Worm (Caenorhabditis elegans) whole organism, early embryonic: ENCODE data around the gene degl-2.

ENCODE experiments used
- B0310.2 ChIP-seq: sonication (generic microtip); optimal IDR thresholded peaks from 2 replicates; lab custom pipeline; 2016; ENCODE audit warnings: mild to moderate bottlenecking, missing genetic modification characterization, missing compliant biosample characterization
- F13C5.2 ChIP-seq: sonication (generic microtip); optimal IDR thresholded peaks from 2 replicates; lab custom pipeline; 2017; ENCODE audit warnings: mild to moderate bottlenecking, missing genetic modification characterization, inconsistent platforms, missing compliant biosample characterization
- aly-1 ChIP-seq: sonication (generic microtip); optimal IDR thresholded peaks from 2 replicates; lab custom pipeline; 2016; ENCODE audit warnings: missing genetic modification characterization, missing compliant biosample characterization
- ama-1 ChIP-seq: fragments of 150-350 bp; optimal IDR thresholded peaks from 2 replicates; lab custom pipeline; 2014
- ceh-13 ChIP-seq: fragments of 200-800 bp; sonication (Bioruptor generic); optimal IDR thresholded peaks from 2 replicates; lab custom pipeline; 2018; ENCODE audit warnings: mild to moderate bottlenecking, missing genetic modification characterization, missing compliant biosample characterization
- ceh-36 ChIP-seq: sonication (generic microtip); optimal IDR thresholded peaks from 2 replicates; lab custom pipeline; 2016; ENCODE audit warnings: missing genetic modification characterization, inconsistent platforms, missing compliant biosample characterization
- ets-7 ChIP-seq: sonication (generic microtip); optimal IDR thresholded peaks from 2 replicates; lab custom pipeline; 2016; ENCODE audit warnings: missing genotype, missing genetic modification characterization, missing compliant biosample characterization
- flt-1 ChIP-seq: fragments of 200-800 bp; sonication (Bioruptor generic); IDR thresholded peaks from 2 replicates; pipeline ENCODE4 v1.3.6; 2022; ENCODE audit warnings: missing genetic modification characterization, missing compliant biosample characterization
- hmbx-1 ChIP-seq: sonication (generic microtip); optimal IDR thresholded peaks from 2 replicates; lab custom pipeline; 2016; ENCODE audit warnings: mild to moderate bottlenecking, missing genetic modification characterization, missing compliant biosample characterization
- hmg-4 ChIP-seq: fragments of 200-800 bp; sonication (Bioruptor generic); optimal IDR thresholded peaks from 2 replicates; lab custom pipeline; 2018; ENCODE audit warnings: mild to moderate bottlenecking, missing genetic modification characterization, missing compliant biosample characterization
- hnd-1 ChIP-seq: sonication (generic microtip); optimal IDR thresholded peaks from 2 replicates; lab custom pipeline; 2016; ENCODE audit warnings: missing genetic modification characterization, missing compliant biosample characterization
- pes-1 ChIP-seq: fragments of 200-800 bp; sonication (Bioruptor generic); IDR thresholded peaks from 2 replicates; pipeline ENCODE4 v1.3.6; 2022; ENCODE audit warnings: missing genetic modification reagents, missing genetic modification characterization, missing compliant biosample characterization
- scrt-1 ChIP-seq: fragments of 200-800 bp; sonication (Bioruptor generic); IDR thresholded peaks from 2 replicates; pipeline ENCODE4 v1.3.6; 2022; ENCODE audit warnings: missing genetic modification characterization, missing compliant biosample characterization
- sea-1 ChIP-seq: fragments of 200-800 bp; sonication (Bioruptor generic); conservative IDR thresholded peaks from 2 replicates; pipeline ENCODE4 v1.3.6; 2022; ENCODE audit warnings: missing genetic modification characterization, missing compliant biosample characterization
- tbx-11 ChIP-seq: fragments of 200-800 bp; sonication (Bioruptor generic); IDR thresholded peaks from 2 replicates; pipeline ENCODE4 v1.3.6; 2022; ENCODE audit warnings: missing genetic modification characterization, missing compliant biosample characterization
- tbx-37 ChIP-seq: fragments of 200-800 bp; sonication (Bioruptor generic); conservative IDR thresholded peaks from 2 replicates; pipeline ENCODE4 v1.3.6; 2022; ENCODE audit warnings: missing genetic modification reagents, missing genetic modification characterization, missing compliant biosample characterization
- tra-4 ChIP-seq: sonication (generic microtip); optimal IDR thresholded peaks from 2 replicates; lab custom pipeline; 2017; ENCODE audit warnings: missing genetic modification characterization, missing compliant biosample characterization

Gene degl-2

ce11 chrIV:9653184-9653583, 9.9 kb downstream of the degl-2 start, which contains the start of gene F58G6.3:
Gene F58G6.3, plus strand, starts transcription at chrIV:9653535.
- TF ChIP-seq scrt-1 (GFP tag; lab: Robert Waterston, UW) (no peak), tra-4 (tag; lab: Kevin White, UChicago) (no peak), flt-1 (GFP tag; lab: Robert Waterston, UW) (no peak), hmbx-1 (no peak), F13C5.2 (no peak), sea-1 (GFP tag; lab: Robert Waterston, UW) (no peak), ama-1 (lab: Kevin White, UChicago) (no peak), ceh-13 (GFP tag; lab: Kevin White, UChicago) (no peak), ets-7 (tag; lab: Kevin White, UChicago) (no peak), ceh-36 (no peak), hnd-1 (tag; lab: Kevin White, UChicago) (no peak), aly-1 (tag; lab: Kevin White, UChicago) (no peak), tbx-37 (GFP tag; lab: Robert Waterston, UW) (no peak), hmg-4 (GFP tag; lab: Kevin White, UChicago) (no peak), tbx-11 (GFP tag; lab: Robert Waterston, UW) (no peak), B0310.2 (tag; lab: Kevin White, UChicago) (no peak), pes-1 (no peak)

DNA sequence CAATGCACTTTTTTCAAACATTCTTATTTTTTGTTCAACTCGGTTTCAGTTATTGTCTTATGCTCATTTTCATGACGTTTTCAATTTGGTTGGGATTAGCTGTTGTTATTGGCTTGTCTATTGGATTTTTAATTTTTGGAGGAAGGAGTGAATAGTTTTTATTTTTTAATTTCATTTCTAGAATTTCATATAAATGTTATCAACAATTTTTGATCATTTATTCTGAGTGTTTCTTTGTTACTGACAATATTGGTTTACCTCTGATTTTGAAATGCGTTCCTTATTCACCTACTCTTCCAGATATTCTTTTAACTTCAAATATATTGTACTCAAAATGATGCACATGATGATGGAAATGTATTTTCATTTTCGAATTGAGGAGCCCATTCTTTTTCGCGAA, 10.7 kb downstream of the degl-2 start, which contains the start of gene F58G6.7:
F58G6.7 (plus strand) TSS at position 301 of the 400 bp plus-strand sequence.
- no peak for TF ChIP-seq ceh-36
- no peak for TF ChIP-seq scrt-1 (GFP tag; lab: Robert Waterston, UW)

- no peak for TF ChIP-seq tbx-37 (GFP tag; lab: Robert Waterston, UW)
- no peak for TF ChIP-seq aly-1 (tag; lab: Kevin White, UChicago)
Observed at ce11 chrIV:9655556-9655955, 12.3 kb downstream of the degl-2 start.

- TF ChIP-seq flt-1 (GFP tag; lab: Robert Waterston, UW) = no peak
- no peak for TF ChIP-seq B0310.2 (tag; lab: Kevin White, UChicago)
- no peak for TF ChIP-seq hmbx-1
- TF ChIP-seq tra-4 (tag; lab: Kevin White, UChicago) = no peak
- no peak for TF ChIP-seq pes-1
- TF ChIP-seq ceh-36 = no peak
- no peak for TF ChIP-seq ceh-13 (GFP tag; lab: Kevin White, UChicago)
- TF ChIP-seq scrt-1 (GFP tag; lab: Robert Waterston, UW) = no peak
- TF ChIP-seq aly-1 (tag; lab: Kevin White, UChicago) = no peak
- TF ChIP-seq sea-1 (GFP tag; lab: Robert Waterston, UW) = no peak
- no peak for TF ChIP-seq F13C5.2
- no peak for TF ChIP-seq tbx-37 (GFP tag; lab: Robert Waterston, UW)
- no peak for TF ChIP-seq ama-1 (lab: Kevin White, UChicago)
- TF ChIP-seq hmg-4 (GFP tag; lab: Kevin White, UChicago) = no peak
- no peak for TF ChIP-seq ets-7 (tag; lab: Kevin White, UChicago)
Observed at ce11 chrIV:9657753-9658152, 14.5 kb downstream of the degl-2 start, which contains the start of gene acc-1. Gene acc-1, plus strand, starts transcription at chrIV:9658053.

DNA sequence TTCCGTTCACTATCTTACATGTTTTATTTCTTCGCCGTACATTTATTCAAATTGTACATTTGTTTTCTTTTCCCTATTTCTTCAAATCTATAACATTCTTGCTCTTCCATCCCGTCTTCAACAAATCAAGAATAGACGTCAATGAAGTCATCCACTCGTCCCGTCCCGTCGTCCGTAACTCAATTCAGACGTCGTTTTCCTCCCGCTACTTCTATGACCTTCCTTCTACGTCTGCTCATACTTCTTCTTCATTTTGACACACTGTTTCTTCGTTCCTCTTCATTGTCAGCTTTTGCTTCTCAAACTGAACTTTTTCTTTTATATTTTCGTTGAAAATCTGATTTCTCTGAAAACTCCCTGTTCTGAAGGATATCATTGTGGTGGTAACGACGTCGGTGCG, 16.7 kb downstream of the degl-2 start:
- no peak for TF ChIP-seq tbx-37 (GFP tag; lab: Robert Waterston, UW)
- no peak for TF ChIP-seq tbx-11 (GFP tag; lab: Robert Waterston, UW)
- TF ChIP-seq B0310.2 (tag; lab: Kevin White, UChicago) = no peak
- no peak for TF ChIP-seq ceh-36
- no peak for TF ChIP-seq flt-1 (GFP tag; lab: Robert Waterston, UW)
- no peak for TF ChIP-seq tra-4 (tag; lab: Kevin White, UChicago)
- no peak for TF ChIP-seq hmbx-1
- TF ChIP-seq scrt-1 (GFP tag; lab: Robert Waterston, UW) = no peak

DNA sequence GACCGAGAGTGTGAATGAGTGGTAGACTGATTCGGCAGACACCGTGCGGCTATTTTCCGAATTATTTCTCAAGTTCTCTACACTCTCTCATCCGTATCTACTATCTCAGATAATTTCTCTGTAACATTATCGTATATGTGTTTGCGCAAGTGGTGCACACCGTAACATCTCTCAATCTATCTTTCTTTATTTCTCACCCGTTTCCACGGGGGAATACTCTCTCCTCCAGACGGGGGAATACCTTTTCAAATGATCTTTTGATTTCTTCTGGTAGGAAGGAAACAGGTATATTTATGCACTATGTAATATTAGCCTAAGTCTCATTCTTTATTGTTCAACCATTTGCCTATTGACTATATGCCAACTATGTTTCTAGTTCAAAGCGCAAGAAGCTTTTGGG, 23.8 kb downstream of the degl-2 start:
- TF ChIP-seq hmg-4 (GFP tag; lab: Kevin White, UChicago) = no peak
- TF ChIP-seq tbx-37 (GFP tag; lab: Robert Waterston, UW) = no peak
- TF ChIP-seq sea-1 (GFP tag; lab: Robert Waterston, UW) = no peak
- TF ChIP-seq F13C5.2 = no peak
- TF ChIP-seq ceh-36 = no peak
- TF ChIP-seq scrt-1 (GFP tag; lab: Robert Waterston, UW) = no peak
- TF ChIP-seq tra-4 (tag; lab: Kevin White, UChicago) = no peak
- no peak for TF ChIP-seq hmbx-1
- no peak for TF ChIP-seq pes-1
- no peak for TF ChIP-seq hnd-1 (tag; lab: Kevin White, UChicago)
- TF ChIP-seq ets-7 (tag; lab: Kevin White, UChicago) = no peak
- TF ChIP-seq aly-1 (tag; lab: Kevin White, UChicago) = no peak
- no peak for TF ChIP-seq tbx-11 (GFP tag; lab: Robert Waterston, UW)
- TF ChIP-seq ceh-13 (GFP tag; lab: Kevin White, UChicago) = no peak
- TF ChIP-seq B0310.2 (tag; lab: Kevin White, UChicago) = no peak
- TF ChIP-seq ama-1 (lab: Kevin White, UChicago) = no peak
- TF ChIP-seq flt-1 (GFP tag; lab: Robert Waterston, UW) = no peak

DNA sequence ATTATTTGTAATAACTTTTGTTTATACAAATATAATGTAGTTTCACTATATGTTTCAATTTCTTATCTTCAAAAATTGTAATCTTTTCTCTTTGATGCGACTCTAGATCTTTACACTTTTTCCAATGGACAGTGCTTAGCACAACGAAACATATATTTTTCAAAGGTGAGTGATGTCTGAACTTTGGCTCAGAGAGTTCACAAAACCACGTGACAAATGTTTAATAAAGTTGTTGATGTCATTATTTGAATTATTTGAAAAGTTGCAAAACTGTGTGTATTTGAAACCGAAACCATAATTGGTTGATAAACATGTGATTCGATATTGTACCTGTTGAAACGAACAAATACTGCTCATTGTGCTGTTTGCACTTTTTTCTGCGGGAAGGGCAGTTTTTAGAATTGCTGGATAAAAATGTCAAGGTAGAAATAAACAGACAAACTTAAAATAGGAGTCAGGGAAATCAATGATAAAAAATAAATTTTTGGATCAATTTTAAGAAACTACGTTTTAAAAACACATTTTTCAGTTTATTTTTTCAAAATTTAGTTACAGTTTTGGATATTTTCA, 24.9 kb downstream of the degl-2 start:
- no peak for TF ChIP-seq hnd-1 (tag; lab: Kevin White, UChicago)
- TF ChIP-seq tbx-37 (GFP tag; lab: Robert Waterston, UW) = no peak
- no peak for TF ChIP-seq flt-1 (GFP tag; lab: Robert Waterston, UW)
- no peak for TF ChIP-seq tbx-11 (GFP tag; lab: Robert Waterston, UW)
- TF ChIP-seq ets-7 (tag; lab: Kevin White, UChicago) = no peak
- TF ChIP-seq tra-4 (tag; lab: Kevin White, UChicago) = no peak
- no peak for TF ChIP-seq F13C5.2
- TF ChIP-seq aly-1 (tag; lab: Kevin White, UChicago) = no peak
- no peak for TF ChIP-seq ceh-13 (GFP tag; lab: Kevin White, UChicago)
